Worm (Caenorhabditis elegans): ENCODE measurements around the gene hmt-1.
A peak's percentile ranks its signal among the peaks of the same experiment; 100 is the strongest.

Gene hmt-1

DNA sequence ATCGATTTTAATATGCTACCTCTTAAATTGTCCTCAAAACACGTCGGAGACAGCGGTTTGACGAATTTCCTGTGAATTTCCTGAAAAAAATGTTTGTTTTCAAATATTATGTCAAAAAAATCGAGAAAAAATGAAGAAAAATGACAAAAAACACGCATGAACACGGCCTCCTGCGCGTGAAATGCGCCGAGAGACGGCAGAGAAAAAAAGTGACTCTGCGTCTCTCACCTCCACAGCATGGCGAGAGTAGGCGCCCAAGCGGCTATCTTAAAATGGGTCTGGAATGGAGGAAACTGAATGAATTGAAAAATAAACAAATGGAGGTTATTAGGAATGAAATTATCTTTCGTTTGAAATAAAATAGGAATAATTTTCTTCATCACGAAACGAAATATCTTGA, 11.0 kb upstream of the hmt-1 start (continued):
- TF ChIP-seq lin-29 (GFP tag; IDR thresholded peaks at IDR 0.05) = peak; percentile 81
- no peak for TF ChIP-seq F10B5.3 (tag; optimal IDR thresholded peaks at IDR 0.05)
- no peak for TF ChIP-seq egl-43 (GFP tag; IDR thresholded peaks at IDR 0.05)
- no peak for TF ChIP-seq fkh-10 (GFP tag; optimal IDR thresholded peaks at IDR 0.05)
- TF ChIP-seq mep-1 (tag; optimal IDR thresholded peaks at IDR 0.05) = peak; percentile 43
- TF ChIP-seq ceh-20 (GFP tag; IDR thresholded peaks at IDR 0.05) = 0 out of 2 replicates have a peak, but pooled peaks have one; percentile 35
- TF ChIP-seq Y75B8A.6 (GFP tag; IDR thresholded peaks at IDR 0.05) = no peak
- no peak for TF ChIP-seq tra-1 (GFP tag; IDR thresholded peaks at IDR 0.05)
- TF ChIP-seq pha-4 (GFP tag; IDR thresholded peaks at IDR 0.05) = peak; percentile 41; the same call in 1 of the 2 replicates
- no peak for TF ChIP-seq pha-4 (tag; optimal IDR thresholded peaks at IDR 0.05)
- peak; percentile 47 for TF ChIP-seq dve-1 (tag; optimal IDR thresholded peaks at IDR 0.05; ENCODE audit: insufficient read depth)
- TF ChIP-seq F37D6.2 (tag; optimal IDR thresholded peaks at IDR 0.05) = peak; percentile 0
- TF ChIP-seq mxl-2 (GFP tag; conservative IDR thresholded peaks at IDR 0.05) = no peak
- no peak for TF ChIP-seq ceh-32 (tag; optimal IDR thresholded peaks at IDR 0.05; ENCODE audit: poor library complexity)
- TF ChIP-seq ama-1 (optimal IDR thresholded peaks at IDR 0.05) = no peak
- TF ChIP-seq daf-8 (GFP tag; IDR thresholded peaks at IDR 0.05) = no peak
- TF ChIP-seq mdl-1 (tag; optimal IDR thresholded peaks at IDR 0.05) = peak in 1 of 2 experiments; percentile 19
- no peak for TF ChIP-seq Y5F2A.4 (GFP tag; optimal IDR thresholded peaks at IDR 0.05)
- TF ChIP-seq lin-39 (tag; optimal IDR thresholded peaks at IDR 0.05) = no peak
- TF ChIP-seq nhr-6 (tag; optimal IDR thresholded peaks at IDR 0.05) = peak; percentile 43
- no peak for TF ChIP-seq fos-1 (tag; optimal IDR thresholded peaks at IDR 0.05)
- TF ChIP-seq ces-1 (GFP tag; optimal IDR thresholded peaks at IDR 0.05) = no peak
- no peak for TF ChIP-seq zag-1 (tag; optimal IDR thresholded peaks at IDR 0.05)

DNA sequence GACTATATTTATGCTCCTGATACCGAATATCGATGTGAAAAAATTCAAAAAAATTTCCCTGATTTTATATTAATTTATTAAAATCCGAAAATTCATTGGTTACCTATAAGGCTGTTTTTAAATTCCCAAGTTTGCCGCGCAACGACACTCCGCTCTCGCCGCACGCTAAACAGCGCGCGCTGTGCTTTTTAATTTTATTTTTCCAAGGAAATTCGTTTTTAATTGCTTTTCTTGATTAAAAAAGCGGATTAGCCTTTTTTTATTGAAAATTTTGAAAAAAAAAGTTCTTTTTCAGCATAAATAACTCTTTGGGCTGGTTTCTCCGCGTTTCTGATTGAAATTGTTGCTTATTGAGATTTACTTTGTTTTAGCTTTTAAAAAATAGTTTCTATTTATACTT, 7.6 kb upstream of the hmt-1 start:
- peak; percentile 65 for TF ChIP-seq Y48G9A.11 (GFP tag; IDR thresholded peaks at IDR 0.05)
- no peak for TF ChIP-seq ceh-82 (tag; optimal IDR thresholded peaks at IDR 0.05)

DNA sequence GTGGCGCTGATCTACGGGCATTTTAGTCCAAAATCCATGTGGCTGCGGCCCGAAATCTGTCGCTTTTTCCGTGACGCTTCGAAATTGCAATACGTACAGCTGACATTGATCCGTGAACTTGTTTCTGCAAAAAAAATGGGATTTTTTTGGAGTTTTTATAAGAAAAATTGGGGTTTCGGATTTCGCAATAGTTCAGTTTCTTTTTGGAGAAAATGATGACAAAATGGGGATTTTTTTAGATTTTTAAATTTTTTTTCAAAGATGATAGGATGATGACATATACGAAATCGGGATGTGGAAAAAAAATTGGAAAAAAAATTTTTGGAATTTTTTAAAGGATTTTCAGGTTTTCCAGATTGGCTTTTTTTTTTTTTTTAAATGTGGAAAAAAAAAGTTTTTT, 1.5 kb upstream of the hmt-1 start:
- TF ChIP-seq unc-62 (GFP tag; optimal IDR thresholded peaks at IDR 0.05 in 1 of 2) = no peak
- no peak for TF ChIP-seq unc-62 (tag; optimal IDR thresholded peaks at IDR 0.05)
- TF ChIP-seq ceh-62 (tag; optimal IDR thresholded peaks at IDR 0.05) = no peak
- TF ChIP-seq zip-11 (GFP tag; IDR thresholded peaks at IDR 0.05) = no peak
- TF ChIP-seq duxl-1 (tag; optimal IDR thresholded peaks at IDR 0.05; ENCODE audit: poor library complexity) = no peak
- TF ChIP-seq nhr-42 (GFP tag; IDR thresholded peaks at IDR 0.05) = no peak
- TF ChIP-seq madf-9 (GFP tag; conservative IDR thresholded peaks at IDR 0.05) = no peak
- no peak for TF ChIP-seq spr-3 (GFP tag; optimal IDR thresholded peaks at IDR 0.05)
- no peak for TF ChIP-seq daf-16 (GFP tag; optimal IDR thresholded peaks at IDR 0.05)
- TF ChIP-seq daf-16 (tag; optimal IDR thresholded peaks at IDR 0.05) = no peak
- no peak for TF ChIP-seq lin-13 (GFP tag; optimal IDR thresholded peaks at IDR 0.05)
- no peak for TF ChIP-seq nhr-10 (tag; optimal IDR thresholded peaks at IDR 0.05)
- no peak for TF ChIP-seq lim-7 (GFP tag; IDR thresholded peaks at IDR 0.05)
- no peak for TF ChIP-seq lin-1 (GFP tag; IDR thresholded peaks at IDR 0.05)
- no peak for TF ChIP-seq pqm-1 (tag; optimal IDR thresholded peaks at IDR 0.05)
- no peak for TF ChIP-seq D1046.2 (GFP tag; IDR thresholded peaks at IDR 0.05)
- no peak for TF ChIP-seq gei-8 (GFP tag; optimal IDR thresholded peaks at IDR 0.05)
- no peak for TF ChIP-seq rbr-2 (tag; optimal IDR thresholded peaks at IDR 0.05)
- no peak for TF ChIP-seq mdt-29 (GFP tag; IDR thresholded peaks at IDR 0.05)
- TF ChIP-seq ceh-28 (tag; optimal IDR thresholded peaks at IDR 0.05) = no peak

All from whole organism, L4 larva.